Fruit fly (Drosophila melanogaster) whole organism, embryonic: ENCODE measurements around the gene hyd.

Experiments used
- Atf-2 ChIP-seq: fragments of 200-800 bp; sonication (Bioruptor generic); optimal IDR thresholded peaks from 2 replicates; lab custom pipeline; 2016; ENCODE audit warnings: missing biosample characterization, missing genetic modification characterization
- Atf3 ChIP-seq: fragments of 200-800 bp; sonication (Bioruptor generic); optimal IDR thresholded peaks from 3 replicates; lab custom pipeline; 2016; ENCODE audit warnings: missing biosample characterization, missing genetic modification characterization
- CG10147 ChIP-seq: fragments of 200-800 bp; sonication (Bioruptor generic); optimal IDR thresholded peaks from 2 replicates; lab custom pipeline; 2019; ENCODE audit warnings: missing biosample characterization, mild to moderate bottlenecking, missing genetic modification characterization, moderate library complexity
- CG10462 ChIP-seq: fragments of 200-800 bp; sonication (Bioruptor generic); optimal IDR thresholded peaks from 2 replicates; lab custom pipeline; 2016; ENCODE audit warnings: missing biosample characterization, missing genetic modification characterization
- CG10959 ChIP-seq: fragments of 200-800 bp; sonication (Bioruptor generic); IDR thresholded peaks from 2 replicates; pipeline ENCODE4 v1.3.6; 2022; ENCODE audit warnings: missing biosample characterization, missing genetic modification characterization
- CG11723 ChIP-seq: fragments of 200-800 bp; sonication (Bioruptor generic); optimal IDR thresholded peaks from 2 replicates; lab custom pipeline; 2017; ENCODE audit warnings: missing biosample characterization, mild to moderate bottlenecking, missing genetic modification characterization
- CG12659 ChIP-seq: fragments of 200-800 bp; sonication (Bioruptor generic); optimal IDR thresholded peaks from 3 replicates; lab custom pipeline; 2017; ENCODE audit warnings: mild to moderate bottlenecking, missing biosample characterization, missing genetic modification reagents, missing genetic modification characterization
- CG14667 ChIP-seq: fragments of 200-800 bp; sonication (Bioruptor generic); IDR thresholded peaks from 2 replicates; pipeline ENCODE4 v1.3.6; 2022; ENCODE audit warnings: missing biosample characterization, missing genetic modification characterization
- CG14860 ChIP-seq: fragments of 200-800 bp; sonication (Bioruptor generic); IDR thresholded peaks from 3 replicates; pipeline ENCODE4 v1.3.6; 2022; ENCODE audit warnings: missing biosample characterization, missing genetic modification characterization; ENCODE audit not compliant: partially characterized antibody
- CG15011 ChIP-seq: fragments of 200-800 bp; sonication (Bioruptor generic); optimal IDR thresholded peaks from 3 replicates; lab custom pipeline; 2018; ENCODE audit warnings: missing biosample characterization, mild to moderate bottlenecking, missing genetic modification characterization
- CG15479 ChIP-seq: fragments of 200-800 bp; sonication (Bioruptor generic); optimal IDR thresholded peaks from 3 replicates; lab custom pipeline; 2019; ENCODE audit warnings: missing biosample characterization, mild to moderate bottlenecking, missing genetic modification characterization, moderate library complexity
- CG1603 ChIP-seq: fragments of 200-800 bp; sonication (Bioruptor generic); optimal IDR thresholded peaks from 2 replicates; lab custom pipeline; 2019; ENCODE audit warnings: missing biosample characterization, mild to moderate bottlenecking, missing genetic modification characterization, moderate library complexity
- CG1792 ChIP-seq: fragments of 200-800 bp; sonication (Bioruptor generic); optimal IDR thresholded peaks from 2 replicates; lab custom pipeline; 2016; ENCODE audit warnings: missing biosample characterization, missing genetic modification characterization
- CG2116 ChIP-seq: fragments of 200-800 bp; sonication (Bioruptor generic); optimal IDR thresholded peaks from 3 replicates; lab custom pipeline; 2018; ENCODE audit warnings: missing biosample characterization, mild to moderate bottlenecking, missing genetic modification characterization
- CG30403 ChIP-seq: fragments of 200-800 bp; sonication (Bioruptor generic); optimal IDR thresholded peaks from 3 replicates; lab custom pipeline; 2016; ENCODE audit warnings: missing biosample characterization, missing genetic modification characterization
- CG3065 ChIP-seq: fragments of 200-800 bp; sonication (Bioruptor generic); optimal IDR thresholded peaks from 2 replicates; lab custom pipeline; 2016; ENCODE audit warnings: missing biosample characterization, missing genetic modification characterization
- CG4328 ChIP-seq: fragments of 200-800 bp; sonication (Bioruptor generic); optimal IDR thresholded peaks from 3 replicates; lab custom pipeline; 2017; ENCODE audit warnings: missing biosample characterization, missing genetic modification reagents, missing genetic modification characterization
- CG5953 ChIP-seq: fragments of 200-800 bp; sonication (Bioruptor generic); IDR thresholded peaks from 2 replicates; pipeline ENCODE4 v1.3.6; 2022; ENCODE audit warnings: missing biosample characterization, missing genetic modification characterization
- CG6272 ChIP-seq: fragments of 200-800 bp; sonication (Bioruptor generic); IDR thresholded peaks from 2 replicates; pipeline ENCODE4 v1.3.6; 2022; ENCODE audit warnings: missing biosample characterization, missing genetic modification characterization
- CG6654 ChIP-seq: fragments of 200-800 bp; sonication (Bioruptor generic); optimal IDR thresholded peaks from 2 replicates; lab custom pipeline; 2017; ENCODE audit warnings: missing biosample characterization, mild to moderate bottlenecking, missing genetic modification characterization
- CG6813 ChIP-seq: fragments of 200-800 bp; sonication (Bioruptor generic); optimal IDR thresholded peaks from 2 replicates; lab custom pipeline; 2017; ENCODE audit warnings: missing biosample characterization, missing genetic modification characterization, mild to moderate bottlenecking, moderate library complexity, missing genetic modification reagents
- CG7928 ChIP-seq: fragments of 200-800 bp; sonication (Bioruptor generic); optimal IDR thresholded peaks from 2 replicates; lab custom pipeline; 2017; ENCODE audit warnings: missing biosample characterization, mild to moderate bottlenecking, missing genetic modification characterization
- CG9215 ChIP-seq: fragments of 200-800 bp; sonication (Bioruptor generic); IDR thresholded peaks from 2 replicates; pipeline ENCODE4 v1.3.6; 2022; ENCODE audit warnings: missing biosample characterization, missing genetic modification characterization
- Doc2 ChIP-seq: fragments of 200-800 bp; sonication (Bioruptor generic); IDR thresholded peaks from 2 replicates; pipeline ENCODE4 v1.3.6; 2022; ENCODE audit warnings: missing biosample characterization, missing genetic modification characterization
- Doc3 ChIP-seq: fragments of 200-800 bp; sonication (Bioruptor generic); IDR thresholded peaks from 3 replicates; pipeline ENCODE4 v1.3.6; 2022; ENCODE audit warnings: missing biosample characterization, missing genetic modification characterization; ENCODE audit not compliant: partially characterized antibody
- Ets65A ChIP-seq: fragments of 200-800 bp; sonication (Bioruptor generic); peaks from one replicate; lab custom pipeline; 2016; ENCODE audit warnings: missing biosample characterization, missing genetic modification characterization
- H15 ChIP-seq: fragments of 200-800 bp; sonication (Bioruptor generic); IDR thresholded peaks from 3 replicates; pipeline ENCODE4 v1.3.6; 2022; ENCODE audit warnings: missing biosample characterization, missing genetic modification characterization
- HLH3B ChIP-seq: fragments of 200-800 bp; sonication (Bioruptor generic); IDR thresholded peaks from 2 replicates; pipeline ENCODE4 v1.3.6; 2022; ENCODE audit warnings: missing biosample characterization, missing genetic modification characterization
- HLH4C ChIP-seq: fragments of 200-800 bp; sonication (Bioruptor generic); IDR thresholded peaks from 3 replicates; pipeline ENCODE4 v1.3.6; 2022; ENCODE audit warnings: missing biosample characterization, missing genetic modification characterization; ENCODE audit not compliant: partially characterized antibody
- HLHmδ ChIP-seq: fragments of 200-800 bp; sonication (Bioruptor generic); optimal IDR thresholded peaks from 2 replicates; lab custom pipeline; 2018; ENCODE audit warnings: missing biosample characterization, mild to moderate bottlenecking, missing genetic modification characterization, moderate library complexity
- Hey ChIP-seq: fragments of 200-800 bp; sonication (Bioruptor generic); optimal IDR thresholded peaks from 3 replicates; lab custom pipeline; 2018; ENCODE audit warnings: missing biosample characterization, mild to moderate bottlenecking, missing genetic modification characterization
- Hmx ChIP-seq: fragments of 200-800 bp; sonication (Bioruptor generic); optimal IDR thresholded peaks from 2 replicates; lab custom pipeline; 2016; ENCODE audit warnings: missing biosample characterization, missing genetic modification characterization
- Hr39 ChIP-seq: fragments of >200 bp; optimal IDR thresholded peaks from 2 replicates; lab custom pipeline; 2017
- Mrtf ChIP-seq: fragments of 200-800 bp; sonication (Bioruptor generic); IDR thresholded peaks from 3 replicates; pipeline ENCODE4 v1.3.6; 2022; ENCODE audit warnings: missing biosample characterization, missing genetic modification characterization
- Nf-YA ChIP-seq: fragments of 200-800 bp; sonication (Bioruptor generic); IDR thresholded peaks from 2 replicates; pipeline ENCODE4 v1.3.6; 2022; ENCODE audit warnings: missing biosample characterization, missing genetic modification characterization
- Optix ChIP-seq: fragments of 200-800 bp; sonication (Bioruptor generic); IDR thresholded peaks from 3 replicates; pipeline ENCODE4 v1.3.6; 2022; ENCODE audit warnings: missing biosample characterization, missing genetic modification characterization
- Poxn ChIP-seq: fragments of 200-800 bp; sonication (Bioruptor generic); IDR thresholded peaks from 2 replicates; pipeline ENCODE4 v1.3.6; 2022; ENCODE audit warnings: missing biosample characterization, missing genetic modification characterization
- Ravus ChIP-seq: fragments of 200-800 bp; sonication (Bioruptor generic); IDR thresholded peaks from 2 replicates; pipeline ENCODE4 v1.3.6; 2022; ENCODE audit warnings: missing biosample characterization, missing genetic modification characterization
- chinmo ChIP-seq: fragments of 200-800 bp; sonication (Bioruptor generic); IDR thresholded peaks from 4 replicates; pipeline ENCODE4 v1.3.6; 2022; ENCODE audit warnings: missing biosample characterization, missing genetic modification characterization; ENCODE audit not compliant: partially characterized antibody
- crc ChIP-seq: fragments of 200-800 bp; sonication (Bioruptor generic); optimal IDR thresholded peaks from 2 replicates; lab custom pipeline; 2016; ENCODE audit warnings: missing biosample characterization, missing genetic modification characterization
- dm ChIP-seq: fragments of 200-800 bp; sonication (Bioruptor generic); optimal IDR thresholded peaks from 3 replicates; lab custom pipeline; 2016; ENCODE audit warnings: missing biosample characterization, missing genetic modification characterization
- ewg ChIP-seq: fragments of 200-800 bp; sonication (Bioruptor generic); optimal IDR thresholded peaks from 3 replicates; lab custom pipeline; 2017; ENCODE audit warnings: mild to moderate bottlenecking, missing biosample characterization, missing genetic modification reagents, missing genetic modification characterization
- inv ChIP-seq: fragments of 200-800 bp; sonication (Bioruptor generic); IDR thresholded peaks from 2 replicates; pipeline ENCODE4 v1.3.6; 2022; ENCODE audit warnings: missing biosample characterization, missing genetic modification characterization; ENCODE audit not compliant: partially characterized antibody
- jigr1 ChIP-seq: fragments of 200-800 bp; sonication (Bioruptor generic); IDR thresholded peaks from 3 replicates; pipeline ENCODE4 v1.3.6; 2022; ENCODE audit warnings: missing biosample characterization, missing genetic modification characterization
- pan ChIP-seq, 4 experiments: fragments of >200 bp in 3 of 4; fragments of 200-800 bp in 1 of 4; sonication (Bioruptor generic) in 1 of 4; optimal IDR thresholded peaks in 3 of 4; IDR thresholded peaks in 1 of 4; 2 replicates each; pipeline versions ENCODE4 v1.3.6 to Lab custom; 2017 to 2022; ENCODE audit warnings: missing biosample characterization in 2 of 4, missing genetic modification characterization in 2 of 4, mixed read lengths in 1 of 4
- sna ChIP-seq: fragments of 200-800 bp; sonication (Bioruptor generic); IDR thresholded peaks from 2 replicates; pipeline ENCODE4 v1.3.6; 2022; ENCODE audit warnings: missing biosample characterization, missing genetic modification characterization; ENCODE audit not compliant: partially characterized antibody
- stc ChIP-seq: fragments of 200-800 bp; sonication (Bioruptor generic); IDR thresholded peaks from 2 replicates; pipeline ENCODE4 v1.3.6; 2022; ENCODE audit warnings: missing biosample characterization, missing genetic modification characterization
- toy ChIP-seq: fragments of 200-800 bp; sonication (Bioruptor generic); IDR thresholded peaks from 2 replicates; pipeline ENCODE4 v1.3.6; 2022; ENCODE audit warnings: missing biosample characterization, missing genetic modification characterization
- zen2 ChIP-seq: fragments of 200-800 bp; sonication (Bioruptor generic); IDR thresholded peaks from 3 replicates; pipeline ENCODE4 v1.3.6; 2022; ENCODE audit warnings: missing biosample characterization, missing genetic modification characterization; ENCODE audit not compliant: partially characterized antibody
- zf30C ChIP-seq: fragments of 200-800 bp; sonication (Bioruptor generic); optimal IDR thresholded peaks from 3 replicates; lab custom pipeline; 2018; ENCODE audit warnings: missing biosample characterization, mild to moderate bottlenecking, missing genetic modification characterization

The hyd gene

dm6 chr3R:9771519-9771972 lies 46.1 kb upstream of the hyd start, which contains the start of gene CG9471 (continued):
- TF ChIP-seq dm (peak; percentile 68), CG3065 (GFP tag; lab: Kevin White, UChicago) (peak; percentile 60), CG14667 (GFP tag; lab: Robert Waterston, UW) (peak; percentile 89), pan (optimal IDR thresholded peaks at IDR 0.05; lab: Kevin White, UChicago) (no peak), pan (GFP tag; optimal IDR thresholded peaks at IDR 0.05 in 1 of 2, IDR thresholded peaks at IDR 0.05 in 1 of 2) (peak in 1 of 2 experiments; percentile 95), CG5953 (GFP tag; lab: Robert Waterston, UW) (peak; percentile 83), HLHmδ (GFP tag; lab: Kevin White, UChicago) (no peak), chinmo (no peak), crc (GFP tag; lab: Kevin White, UChicago) (peak; percentile 85), jigr1 (GFP tag; lab: Robert Waterston, UW) (peak; percentile 80; the same call in 2 of the 3 replicates), stc (GFP tag; lab: Robert Waterston, UW) (peak; percentile 94), Optix (peak; percentile 48; the same call in 1 of the 3 replicates), Doc2 (GFP tag; lab: Robert Waterston, UW) (peak; percentile 79), CG1603 (tag; lab: Kevin White, UChicago) (peak; percentile 84), CG10959 (GFP tag; lab: Robert Waterston, UW) (peak; percentile 81), Poxn (GFP tag; lab: Robert Waterston, UW) (peak; percentile 73), Ets65A (GFP tag; lab: Kevin White, UChicago) (peak; percentile 97), Nf-YA (peak; percentile 88), CG15011 (peak; percentile 86), HLH4C (GFP tag; lab: Robert Waterston, UW) (peak; percentile 32; the same call in 1 of the 3 replicates), Hr39 (lab: Kevin White, UChicago) (no peak), CG1792 (GFP tag; lab: Kevin White, UChicago) (peak; percentile 83), CG14860 (no peak), CG6654 (peak; percentile 78), zf30C (GFP tag; lab: Kevin White, UChicago) (no peak), CG6813 (peak; percentile 74), CG12659 (GFP tag; lab: Kevin White, UChicago) (peak; percentile 93), HLH3B (GFP tag; lab: Robert Waterston, UW) (peak; percentile 94), inv (GFP tag; lab: Robert Waterston, UW) (no peak), toy (GFP tag; lab: Robert Waterston, UW) (peak; percentile 76; the same call in 1 of the 2 replicates), CG6272 (GFP tag; lab: Robert Waterston, UW) (peak; percentile 87), ewg (GFP tag; lab: Kevin White, UChicago) (peak; percentile 69), CG9215 (GFP tag; lab: Robert Waterston, UW) (peak; percentile 87), Atf3 (GFP tag; lab: Kevin White, UChicago) (peak; percentile 83), CG2116 (GFP tag; lab: Kevin White, UChicago) (peak; percentile 69), Atf-2 (GFP tag; lab: Kevin White, UChicago) (peak; percentile 82), CG11723 (GFP tag; lab: Kevin White, UChicago) (peak; percentile 84), H15 (GFP tag; lab: Robert Waterston, UW) (peak; percentile 94), CG10147 (GFP tag; lab: Kevin White, UChicago) (peak; percentile 82), Hmx (GFP tag; lab: Kevin White, UChicago) (peak; percentile 88), Hey (tag; lab: Kevin White, UChicago) (peak; percentile 49), CG7928 (GFP tag; lab: Kevin White, UChicago) (peak; percentile 59), CG30403 (GFP tag; lab: Kevin White, UChicago) (peak; percentile 93), Mrtf (GFP tag; lab: Robert Waterston, UW) (peak; percentile 85), CG10462 (GFP tag; lab: Kevin White, UChicago) (peak; percentile 83), CG15479 (GFP tag; lab: Kevin White, UChicago) (no peak), Ravus (peak; percentile 76), Doc3 (GFP tag; lab: Robert Waterston, UW) (no peak), CG4328 (GFP tag; lab: Kevin White, UChicago) (peak; percentile 83), zen2 (GFP tag; lab: Robert Waterston, UW) (no peak), sna (GFP tag; lab: Robert Waterston, UW) (no peak)
